Worm (Caenorhabditis elegans): ENCODE data around the gene K02D10.1.

The K02D10.1 gene

ce11 chrIII:8818599-8818998 lies 49.3 kb downstream of the K02D10.1 start, which contains the start of gene pat-2:
Gene pat-2 (plus strand): TSS chrIII:8818899.
- no peak for TF ChIP-seq ets-4 (tag; optimal IDR thresholded peaks at IDR 0.05)

DNA sequence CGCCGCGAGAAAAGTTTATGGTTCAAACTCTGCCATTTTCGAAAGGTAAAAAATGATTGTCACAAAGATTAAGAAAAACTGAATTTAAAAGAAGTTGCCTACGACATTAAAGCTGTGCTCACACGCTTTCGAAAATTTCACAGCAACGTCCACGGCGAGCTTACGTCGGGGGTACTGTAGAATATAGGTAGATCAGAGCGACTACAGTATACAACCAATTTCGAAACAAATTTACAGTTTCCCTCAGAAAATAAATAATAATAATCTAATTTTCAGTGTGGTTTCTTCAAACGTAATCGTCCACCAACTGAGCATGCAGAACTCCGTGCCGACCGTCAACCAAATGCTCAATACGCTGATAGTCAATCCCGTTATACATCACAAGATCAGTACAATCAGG lies 55.2 kb downstream of the K02D10.1 start:
- TF ChIP-seq gmeb-2 (tag; optimal IDR thresholded peaks at IDR 0.05) (no peak), pat-9 (tag; optimal IDR thresholded peaks at IDR 0.05) (no peak), fkh-10 (GFP tag; optimal IDR thresholded peaks at IDR 0.05) (no peak), mec-3 (tag; optimal IDR thresholded peaks at IDR 0.05; ENCODE audit: borderline replicate concordance) (no peak)
